Fruit fly (Drosophila melanogaster): Measurements from ENCODE around the gene bard.

Gene bard

dm6 chr3R:18121385-18122151, 40.7 kb downstream of the bard start (continued):
- TF ChIP-seq CG9437 (GFP tag; optimal IDR thresholded peaks at IDR 0.05) (no peak), HmgD (GFP tag; optimal IDR thresholded peaks at IDR 0.05) (no peak), CG10979 (tag; optimal IDR thresholded peaks at IDR 0.05) (no peak), Sry-β (GFP tag; optimal IDR thresholded peaks at IDR 0.05) (no peak), h (optimal IDR thresholded peaks at IDR 0.05) (no peak), CG31365 (tag; optimal IDR thresholded peaks at IDR 0.05) (no peak), tap (tag; optimal IDR thresholded peaks at IDR 0.05) (no peak), CG7839 (tag; optimal IDR thresholded peaks at IDR 0.05) (no peak), hbn (GFP tag; IDR thresholded peaks at IDR 0.05; ENCODE audit: partially characterized antibody) (no peak), CG14667 (GFP tag; IDR thresholded peaks at IDR 0.05) (no peak), mirr (GFP tag; optimal IDR thresholded peaks at IDR 0.05) (peak; percentile 8), gt (GFP tag; IDR thresholded peaks at IDR 0.05) (no peak), CG18619 (GFP tag; optimal IDR thresholded peaks at IDR 0.05) (no peak), sr (GFP tag; IDR thresholded peaks at IDR 0.05) (peak; percentile 49; the same call in 2 of the 3 replicates), abd-A (tag; optimal IDR thresholded peaks at IDR 0.05) (peak; percentile 49), CG7271 (tag; optimal IDR thresholded peaks at IDR 0.05) (no peak), gro (GFP tag; optimal IDR thresholded peaks at IDR 0.05) (no peak), CG34376 (GFP tag; optimal IDR thresholded peaks at IDR 0.05) (peak; percentile 25), Atf-2 (GFP tag; optimal IDR thresholded peaks at IDR 0.05) (no peak), pita (GFP tag; optimal IDR thresholded peaks at IDR 0.05) (no peak), zf30C (GFP tag; optimal IDR thresholded peaks at IDR 0.05) (peak; percentile 13), Asciz (GFP tag; optimal IDR thresholded peaks at IDR 0.05) (no peak), gsb (GFP tag; IDR thresholded peaks at IDR 0.05) (no peak), dpn (GFP tag; optimal IDR thresholded peaks at IDR 0.05) (peak in 1 of 2 experiments; percentile 6), ATbp (GFP tag; optimal IDR thresholded peaks at IDR 0.05) (no peak), trem (tag; optimal IDR thresholded peaks at IDR 0.05) (no peak), Sox102F (GFP tag; optimal IDR thresholded peaks at IDR 0.05) (no peak), chn (GFP tag; optimal IDR thresholded peaks at IDR 0.05) (no peak), al (GFP tag; IDR thresholded peaks at IDR 0.05) (no peak), CG3407 (GFP tag; optimal IDR thresholded peaks at IDR 0.05) (no peak), CG5180 (GFP tag; optimal IDR thresholded peaks at IDR 0.05) (no peak), CG11504 (tag; optimal IDR thresholded peaks at IDR 0.05) (peak; percentile 11), Fer1 (GFP tag; optimal IDR thresholded peaks at IDR 0.05) (no peak), CG1647 (GFP tag; optimal IDR thresholded peaks at IDR 0.05) (no peak), CG13123 (GFP tag; optimal IDR thresholded peaks at IDR 0.05) (no peak), sim (GFP tag; IDR thresholded peaks at IDR 0.05) (no peak), mld (GFP tag; IDR thresholded peaks at IDR 0.05; ENCODE audit: partially characterized antibody) (no peak), amos (GFP tag; IDR thresholded peaks at IDR 0.05; ENCODE audit: partially characterized antibody) (peak; percentile 25; the same call in 1 of the 2 replicates), CG16779 (GFP tag; IDR thresholded peaks at IDR 0.05) (0 out of 2 replicates have a peak, but pooled peaks have one; percentile 48), CG14441 (GFP tag; IDR thresholded peaks at IDR 0.05) (no peak), Stat92E (GFP tag; optimal IDR thresholded peaks at IDR 0.05) (peak in 1 of 3 experiments; percentile 31), Jarid2 (GFP tag; optimal IDR thresholded peaks at IDR 0.05) (peak; percentile 91), CG2875 (GFP tag; optimal IDR thresholded peaks at IDR 0.05) (no peak), Ets65A (GFP tag) (no peak), cas (GFP tag; IDR thresholded peaks at IDR 0.05) (no peak), HLHmδ (GFP tag; optimal IDR thresholded peaks at IDR 0.05) (peak; percentile 85), onecut (GFP tag; IDR thresholded peaks at IDR 0.05) (peak; percentile 35; the same call in 1 of the 2 replicates), CG14014 (GFP tag; IDR thresholded peaks at IDR 0.05) (no peak), ci (GFP tag; IDR thresholded peaks at IDR 0.05) (peak; percentile 42; the same call in 1 of the 3 replicates)

All from whole organism, embryonic.